Worm (Caenorhabditis elegans) whole organism, mixed stage, embryonic: Measurements from ENCODE around the gene gei-13.
A peak's percentile ranks its signal among the peaks of the same experiment; 100 is the strongest.

ENCODE experiments used
- blmp-1 ChIP-seq: fragments of 150-350 bp; optimal IDR thresholded peaks from 2 replicates; lab custom pipeline; 2014; ENCODE audit warnings: missing biosample characterization, missing genetic modification characterization
- ceh-43 ChIP-seq: fragments of 200-800 bp; sonication (Bioruptor generic); optimal IDR thresholded peaks from 2 replicates; lab custom pipeline; 2018; ENCODE audit warnings: mild to moderate bottlenecking, missing genetic modification characterization, moderate library complexity, missing compliant biosample characterization
- ces-1 ChIP-seq: fragments of 150-350 bp; optimal IDR thresholded peaks from 2 replicates; lab custom pipeline; 2014; ENCODE audit warnings: missing biosample characterization, missing genetic modification reagents, missing genetic modification characterization
- cnd-1 ChIP-seq: fragments of 200-800 bp; sonication (Bioruptor generic); optimal IDR thresholded peaks from 2 replicates; lab custom pipeline; 2018; ENCODE audit warnings: mild to moderate bottlenecking, missing genetic modification characterization, missing compliant biosample characterization
- drap-1 ChIP-seq: fragments of 200-800 bp; sonication (Bioruptor generic); optimal IDR thresholded peaks from 3 replicates; lab custom pipeline; 2018; ENCODE audit warnings: mild to moderate bottlenecking, missing genetic modification characterization, missing compliant biosample characterization
- elt-3 ChIP-seq: fragments of 150-350 bp; optimal IDR thresholded peaks from 2 replicates; lab custom pipeline; 2014; ENCODE audit warnings: missing biosample characterization, missing genetic modification characterization
- hlh-1 ChIP-seq: fragments of 150-350 bp; optimal IDR thresholded peaks from 2 replicates; lab custom pipeline; 2014; ENCODE audit warnings: missing biosample characterization, missing genetic modification reagents, missing genetic modification characterization
- lin-32 ChIP-seq: fragments of 200-800 bp; sonication (Bioruptor generic); optimal IDR thresholded peaks from 2 replicates; lab custom pipeline; 2018; ENCODE audit warnings: mild to moderate bottlenecking, missing genetic modification characterization, missing compliant biosample characterization
- lsy-2 ChIP-seq: fragments of 150-350 bp; optimal IDR thresholded peaks from 2 replicates; lab custom pipeline; 2014; ENCODE audit warnings: missing biosample characterization, missing genetic modification characterization
- nhr-237 ChIP-seq: fragments of 150-350 bp; optimal IDR thresholded peaks from 2 replicates; lab custom pipeline; 2014; ENCODE audit warnings: missing biosample characterization, missing genetic modification characterization

The gei-13 gene

DNA sequence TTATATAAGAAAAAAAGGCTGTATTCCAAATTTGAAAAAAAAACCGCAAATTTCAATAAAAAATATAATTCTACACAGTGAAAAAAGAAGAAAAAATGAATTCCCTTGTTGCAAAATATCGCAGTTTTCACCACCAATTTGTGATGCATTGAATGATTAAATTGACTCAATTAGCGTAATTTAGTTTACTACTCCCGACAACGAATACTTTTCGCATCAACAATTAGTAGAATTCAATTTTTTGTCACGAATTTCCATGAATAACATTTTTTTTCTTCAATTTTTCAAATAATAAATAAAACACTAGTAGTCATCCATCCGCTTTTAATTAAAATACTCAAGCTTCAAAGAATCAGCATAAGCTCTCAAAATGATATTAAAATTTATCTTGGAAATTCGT is 51.6 kb downstream of the gei-13 start:
- TF ChIP-seq nhr-237 (tag; lab: Kevin White, UChicago) (no peak), ces-1 (peak; percentile 98), lsy-2 (tag; lab: Kevin White, UChicago) (no peak), drap-1 (GFP tag; lab: Kevin White, UChicago) (no peak)

DNA sequence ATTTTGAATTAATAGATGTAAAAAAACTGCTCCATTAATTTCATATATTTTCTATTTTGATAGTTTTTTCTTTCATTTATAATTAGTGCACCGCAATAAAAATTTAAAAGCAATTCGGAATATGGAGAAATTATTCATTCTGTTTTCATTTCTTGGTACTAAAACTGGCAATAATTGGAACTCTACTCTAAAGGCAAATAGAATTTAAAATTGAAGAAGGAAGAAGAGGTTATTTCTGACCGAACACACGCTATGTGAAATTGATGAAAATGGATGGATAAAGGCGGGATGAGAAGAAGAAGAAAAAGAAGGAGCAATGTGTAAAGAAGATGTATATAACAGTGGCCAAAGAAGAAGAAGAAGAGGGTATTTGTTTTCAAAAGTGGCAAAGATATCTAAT is 53.7 kb downstream of the gei-13 start:
- TF ChIP-seq ces-1, result peak; percentile 89
- no peak for TF ChIP-seq lsy-2 (tag; lab: Kevin White, UChicago)

DNA sequence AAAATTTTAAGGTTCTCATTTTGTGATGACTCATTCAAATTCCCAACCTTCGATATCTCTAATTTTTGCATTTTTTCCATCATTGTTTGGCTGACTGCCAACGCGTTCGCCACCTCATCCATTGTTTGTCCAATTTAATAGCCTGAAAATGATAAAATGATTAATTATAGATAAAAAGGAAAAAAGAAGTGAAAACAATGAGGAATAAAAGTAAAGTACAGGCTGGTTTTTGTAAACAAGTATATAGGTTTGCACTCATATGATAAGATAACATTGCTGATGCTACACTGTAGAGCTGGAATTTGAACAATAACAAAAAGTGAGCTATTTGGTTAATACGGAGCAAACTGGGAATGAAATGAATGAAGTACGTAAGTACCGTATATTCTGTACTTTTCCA is 54.7 kb downstream of the gei-13 start, which contains the start of gene C48B4.3:
TSS of gene C48B4.3 (minus strand) at position 149 of the 400 bp plus-strand sequence.
- TF ChIP-seq blmp-1 (tag; lab: Kevin White, UChicago) (no peak), ceh-43 (GFP tag; lab: Kevin White, UChicago) (no peak), elt-3 (tag; lab: Kevin White, UChicago) (no peak), hlh-1 (tag; lab: Kevin White, UChicago) (no peak), cnd-1 (no peak), drap-1 (GFP tag; lab: Kevin White, UChicago) (no peak), lin-32 (no peak)
